Worm (Caenorhabditis elegans) whole organism, L4 larva: Measurements from ENCODE around the gene mut-14.

Source experiments
- R02D3.7 ChIP-seq: fragments of 150-350 bp; sonication (generic microtip); optimal IDR thresholded peaks from 3 replicates; lab custom pipeline; 2014; ENCODE audit warnings: missing biosample characterization, missing genetic modification characterization
- Y5F2A.4 ChIP-seq: fragments of 200-800 bp; sonication (Bioruptor generic); optimal IDR thresholded peaks from 2 replicates; lab custom pipeline; 2018; ENCODE audit warnings: mild to moderate bottlenecking, missing genetic modification characterization, missing compliant biosample characterization
- ZK546.5 ChIP-seq, 2 experiments: sonication (generic microtip); optimal IDR thresholded peaks; 2 replicates each; lab custom pipeline; 2017; ENCODE audit warnings: missing biosample characterization in 2 of 2, missing genetic modification characterization in 2 of 2
- egl-27 ChIP-seq: sonication (generic microtip); optimal IDR thresholded peaks from 3 replicates; lab custom pipeline; 2017; ENCODE audit warnings: missing biosample characterization, missing genetic modification reagents, missing genetic modification characterization
- fkh-10 ChIP-seq: fragments of 150-350 bp; optimal IDR thresholded peaks from 2 replicates; lab custom pipeline; 2014; ENCODE audit warnings: missing biosample characterization, missing genetic modification reagents, missing genetic modification characterization
- hlh-30 ChIP-seq: sonication (generic microtip); optimal IDR thresholded peaks from 2 replicates; lab custom pipeline; 2017; ENCODE audit warnings: antibody characterized with exemption, mild to moderate bottlenecking, missing genetic modification characterization, missing compliant biosample characterization; ENCODE audit not compliant: insufficient read depth
- jun-1 ChIP-seq: fragments of 150-350 bp; optimal IDR thresholded peaks from 2 replicates; lab custom pipeline; 2014; ENCODE audit warnings: missing biosample characterization, missing genetic modification reagents, missing genetic modification characterization
- mdl-1 ChIP-seq, 2 experiments: fragments of 150-350 bp in 1 of 2; sonication (generic microtip) in 1 of 2; optimal IDR thresholded peaks; 2 replicates each; lab custom pipeline; 2014 to 2017; ENCODE audit warnings: missing biosample characterization in 2 of 2, missing genetic modification characterization in 2 of 2
- nhr-28 ChIP-seq: fragments of 150-350 bp; optimal IDR thresholded peaks from 2 replicates; lab custom pipeline; 2014; ENCODE audit warnings: missing biosample characterization, missing genetic modification characterization
- nhr-41 ChIP-seq: fragments of 200-800 bp; sonication (Bioruptor generic); IDR thresholded peaks from 2 replicates; pipeline ENCODE4 v1.3.6; 2022; ENCODE audit warnings: missing genetic modification reagents, missing genetic modification characterization, missing compliant biosample characterization
- pha-4 ChIP-seq, 2 experiments: fragments of 150-350 bp in 1 of 2; fragments of 200-800 bp in 1 of 2; sonication (Bioruptor generic) in 1 of 2; IDR thresholded peaks in 1 of 2; optimal IDR thresholded peaks in 1 of 2; 2 replicates each; pipeline versions ENCODE4 v1.3.6 to Lab custom; 2014 to 2022; ENCODE audit warnings: missing genetic modification characterization in 2 of 2, missing genetic modification reagents in 2 of 2, missing biosample characterization in 1 of 2, missing compliant biosample characterization in 1 of 2
- snpc-4 ChIP-seq: fragments of 150-350 bp; optimal IDR thresholded peaks from 2 replicates; lab custom pipeline; 2014; ENCODE audit warnings: missing biosample characterization, missing genetic modification characterization
- zip-11 ChIP-seq: fragments of 200-800 bp; sonication (Bioruptor generic); IDR thresholded peaks from 2 replicates; pipeline ENCODE4 v1.3.6; 2022; ENCODE audit warnings: missing genetic modification characterization, missing compliant biosample characterization
- ztf-11 ChIP-seq: fragments of 150-350 bp; optimal IDR thresholded peaks from 2 replicates; lab custom pipeline; 2014; ENCODE audit warnings: missing biosample characterization, missing genetic modification characterization

ce11 chrV:5666036-5666729, 5.7 kb upstream of the mut-14 start, which contains the start of gene C14C11.7:
- TF ChIP-seq ztf-11 (tag; lab: Kevin White, UChicago) (no peak), snpc-4 (tag; lab: Kevin White, UChicago) (no peak), ZK546.5 (tag; optimal IDR thresholded peaks at IDR 0.05; lab: Kevin White, UChicago) (no peak), zip-11 (GFP tag; lab: Robert Waterston, UW) (no peak), nhr-41 (GFP tag; lab: Robert Waterston, UW) (no peak), hlh-30 (tag; lab: Kevin White, UChicago) (no peak), nhr-28 (tag; lab: Kevin White, UChicago) (peak; percentile 41), Y5F2A.4 (GFP tag; lab: Kevin White, UChicago) (no peak), jun-1 (tag; lab: Kevin White, UChicago) (no peak), pha-4 (GFP tag; IDR thresholded peaks at IDR 0.05; lab: Robert Waterston, UW) (no peak), pha-4 (tag; optimal IDR thresholded peaks at IDR 0.05; lab: Kevin White, UChicago) (no peak), fkh-10 (GFP tag; lab: Kevin White, UChicago) (no peak), R02D3.7 (tag; lab: Kevin White, UChicago) (no peak), mdl-1 (tag; optimal IDR thresholded peaks at IDR 0.05; lab: Kevin White, UChicago) (no peak), egl-27 (no peak)
